Fruit fly (Drosophila melanogaster): ENCODE results near the gene Odj.

DNA sequence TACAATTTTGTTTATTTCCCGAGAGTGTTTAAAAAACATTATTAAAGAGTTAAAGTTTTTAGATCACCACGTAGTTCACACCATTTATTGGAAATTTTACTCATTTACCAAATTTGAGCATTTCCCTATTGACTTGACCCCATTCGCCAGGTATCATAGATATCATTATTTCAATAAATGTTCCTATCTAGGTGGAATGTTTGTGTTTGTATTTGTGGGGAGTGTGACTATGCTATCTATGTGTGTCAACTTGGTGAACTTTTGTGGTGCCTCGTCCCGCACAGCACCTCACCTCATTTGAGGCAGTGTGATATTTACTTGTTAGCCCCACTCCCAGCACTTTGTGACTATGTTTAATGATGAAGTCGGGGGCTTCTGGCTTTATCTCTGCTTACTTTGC, 19.6 kb upstream of the Odj start:
- no peak for TF ChIP-seq CG8478 (optimal IDR thresholded peaks at IDR 0.05)
- TF ChIP-seq CTCF (optimal IDR thresholded peaks at IDR 0.05) = no peak

Data from S2 (cell line).